Worm (Caenorhabditis elegans) whole organism, young adult: ENCODE measurements around the gene srw-57.
"Not testable (repeated sequence)": the region's sequence is repeated elsewhere in the genome, so short reads cannot be mapped to it uniquely, and the experiment has no call there.

Source experiments
- B0019.2 ChIP-seq: fragments of 200-800 bp; sonication (Bioruptor generic); conservative IDR thresholded peaks from 2 replicates; pipeline ENCODE4 v1.3.6; 2022; ENCODE audit warnings: missing genetic modification reagents, missing genetic modification characterization, missing compliant biosample characterization
- B0336.3 ChIP-seq: fragments of 200-800 bp; sonication (Bioruptor generic); IDR thresholded peaks from 2 replicates; pipeline ENCODE4 v1.3.6; 2022; ENCODE audit warnings: missing genetic modification characterization, missing compliant biosample characterization
- D2030.7 ChIP-seq: fragments of 200-800 bp; sonication (Bioruptor generic); IDR thresholded peaks from 2 replicates; pipeline ENCODE4 v1.3.6; 2022; ENCODE audit warnings: missing genetic modification reagents, missing genetic modification characterization, missing compliant biosample characterization
- F33H1.4 ChIP-seq: fragments of 200-800 bp; sonication (Bioruptor generic); IDR thresholded peaks from 2 replicates; pipeline ENCODE4 v1.3.6; 2022; ENCODE audit warnings: missing genetic modification reagents, missing genetic modification characterization, missing compliant biosample characterization
- F49E8.2 ChIP-seq: sonication (generic microtip); optimal IDR thresholded peaks from 3 replicates; lab custom pipeline; 2017; ENCODE audit warnings: missing genetic modification characterization, mild to moderate bottlenecking, missing compliant biosample characterization, antibody characterized with exemption, moderate library complexity; ENCODE audit not compliant: insufficient read depth
- F52B5.7 ChIP-seq: sonication (generic microtip); optimal IDR thresholded peaks from 2 replicates; lab custom pipeline; 2016; ENCODE audit warnings: mild to moderate bottlenecking, missing genetic modification characterization, missing compliant biosample characterization
- F55B11.4 ChIP-seq: sonication (generic microtip); optimal IDR thresholded peaks from 2 replicates; lab custom pipeline; 2016; ENCODE audit warnings: missing compliant biosample characterization, missing genetic modification characterization, borderline replicate concordance; ENCODE audit not compliant: insufficient read depth
- K11D2.4 ChIP-seq: fragments of 200-800 bp; sonication (Bioruptor generic); IDR thresholded peaks from 2 replicates; pipeline ENCODE4 v1.3.6; 2022; ENCODE audit warnings: missing genetic modification reagents, missing genetic modification characterization, missing compliant biosample characterization
- Y53G8AR.9 ChIP-seq: fragments of 200-800 bp; sonication (Bioruptor generic); conservative IDR thresholded peaks from 2 replicates; pipeline ENCODE4 v1.3.6; 2022; ENCODE audit warnings: missing genetic modification reagents, missing genetic modification characterization, missing compliant biosample characterization
- Y95B8A.8 ChIP-seq: fragments of 200-800 bp; sonication (Bioruptor generic); IDR thresholded peaks from 2 replicates; pipeline ENCODE4 v1.3.6; 2022; ENCODE audit warnings: missing genetic modification reagents, missing genetic modification characterization, missing compliant biosample characterization
- attf-5 ChIP-seq: fragments of 200-800 bp; sonication (Bioruptor generic); optimal IDR thresholded peaks from 2 replicates; lab custom pipeline; 2018; ENCODE audit warnings: mild to moderate bottlenecking, missing genetic modification characterization, missing compliant biosample characterization
- ccch-3 ChIP-seq: fragments of 200-800 bp; sonication (Bioruptor generic); optimal IDR thresholded peaks from 2 replicates; lab custom pipeline; 2018; ENCODE audit warnings: mild to moderate bottlenecking, missing genetic modification characterization, missing compliant biosample characterization
- ceh-100 ChIP-seq: fragments of 200-800 bp; sonication (Bioruptor generic); IDR thresholded peaks from 2 replicates; pipeline ENCODE4 v1.3.6; 2022; ENCODE audit warnings: missing genetic modification reagents, missing genetic modification characterization, missing compliant biosample characterization
- ceh-79 ChIP-seq: sonication (generic microtip); optimal IDR thresholded peaks from 2 replicates; lab custom pipeline; 2017; ENCODE audit warnings: mild to moderate bottlenecking, missing genetic modification characterization, missing compliant biosample characterization
- chd-7 ChIP-seq: sonication (generic microtip); optimal IDR thresholded peaks from 2 replicates; lab custom pipeline; 2016; ENCODE audit warnings: mild to moderate bottlenecking, missing genetic modification characterization, moderate library complexity, missing compliant biosample characterization
- die-1 ChIP-seq: sonication (generic microtip); optimal IDR thresholded peaks from 2 replicates; lab custom pipeline; 2016; ENCODE audit warnings: missing genotype, mild to moderate bottlenecking, missing genetic modification characterization, missing compliant biosample characterization
- dox-1 ChIP-seq: fragments of 200-800 bp; sonication (Bioruptor generic); IDR thresholded peaks from 2 replicates; pipeline ENCODE4 v1.3.6; 2022; ENCODE audit warnings: missing genetic modification reagents, missing genetic modification characterization, missing compliant biosample characterization
- dpff-1 ChIP-seq: sonication (generic microtip); optimal IDR thresholded peaks from 2 replicates; lab custom pipeline; 2017; ENCODE audit warnings: mild to moderate bottlenecking, missing genetic modification characterization, missing compliant biosample characterization
- efl-1 ChIP-seq: fragments of 150-350 bp; optimal IDR thresholded peaks from 2 replicates; lab custom pipeline; 2014; ENCODE audit warnings: missing biosample characterization, missing genetic modification reagents, missing genetic modification characterization
- egl-44 ChIP-seq: fragments of 200-800 bp; sonication (Bioruptor generic); IDR thresholded peaks from 2 replicates; pipeline ENCODE4 v1.3.6; 2022; ENCODE audit warnings: missing genetic modification reagents, missing genetic modification characterization, missing compliant biosample characterization
- hsf-1 ChIP-seq: fragments of 200-800 bp; sonication (Bioruptor generic); IDR thresholded peaks from 2 replicates; pipeline ENCODE4 v1.3.6; 2022; ENCODE audit warnings: missing genetic modification reagents, missing genetic modification characterization, missing compliant biosample characterization
- lin-40 ChIP-seq: sonication (generic microtip); optimal IDR thresholded peaks from 2 replicates; lab custom pipeline; 2016; ENCODE audit warnings: missing genetic modification characterization, mild to moderate bottlenecking, missing compliant biosample characterization, missing genotype, missing genetic modification reagents
- madf-8 ChIP-seq: fragments of 200-800 bp; sonication (Bioruptor generic); conservative IDR thresholded peaks from 2 replicates; pipeline ENCODE4 v1.3.6; 2022; ENCODE audit warnings: missing genetic modification reagents, missing genetic modification characterization, missing compliant biosample characterization
- mel-28 ChIP-seq: sonication (generic microtip); optimal IDR thresholded peaks from 2 replicates; lab custom pipeline; 2016; ENCODE audit warnings: borderline replicate concordance, mild to moderate bottlenecking, missing genetic modification characterization, missing compliant biosample characterization
- nfya-1 ChIP-seq: sonication (generic microtip); optimal IDR thresholded peaks from 2 replicates; lab custom pipeline; 2017; ENCODE audit warnings: antibody characterized with exemption, missing compliant biosample characterization, missing genetic modification characterization, borderline replicate concordance; ENCODE audit not compliant: insufficient read depth
- nhr-27 ChIP-seq: fragments of 200-800 bp; sonication (Bioruptor generic); optimal IDR thresholded peaks from 2 replicates; lab custom pipeline; 2018; ENCODE audit warnings: mild to moderate bottlenecking, missing genetic modification characterization, moderate library complexity, missing compliant biosample characterization
- nhr-90 ChIP-seq: sonication (generic microtip); optimal IDR thresholded peaks from 2 replicates; lab custom pipeline; 2016; ENCODE audit warnings: missing genotype, mild to moderate bottlenecking, missing genetic modification characterization, missing compliant biosample characterization
- pbrm-1 ChIP-seq: fragments of 200-800 bp; sonication (Bioruptor generic); IDR thresholded peaks from 2 replicates; pipeline ENCODE4 v1.3.6; 2022; ENCODE audit warnings: missing genetic modification reagents, missing genetic modification characterization, missing compliant biosample characterization
- sea-2 ChIP-seq: fragments of 200-800 bp; sonication (Bioruptor generic); IDR thresholded peaks from 2 replicates; pipeline ENCODE4 v1.3.6; 2022; ENCODE audit warnings: missing genetic modification characterization, missing compliant biosample characterization
- tbx-9 ChIP-seq: sonication (generic microtip); optimal IDR thresholded peaks from 2 replicates; lab custom pipeline; 2016; ENCODE audit warnings: borderline replicate concordance, missing genetic modification characterization, inconsistent platforms, missing compliant biosample characterization
- unc-130 ChIP-seq: sonication (generic microtip); optimal IDR thresholded peaks from 2 replicates; lab custom pipeline; 2016; ENCODE audit warnings: missing genetic modification reagents, missing genetic modification characterization, missing compliant biosample characterization
- zfh-2 ChIP-seq: fragments of 200-800 bp; sonication (Bioruptor generic); conservative IDR thresholded peaks from 2 replicates; pipeline ENCODE4 v1.3.6; 2022; ENCODE audit warnings: missing genetic modification reagents, missing genetic modification characterization, missing compliant biosample characterization
- ztf-18 ChIP-seq: sonication (generic microtip); optimal IDR thresholded peaks from 2 replicates; lab custom pipeline; 2016; ENCODE audit warnings: missing genotype, mild to moderate bottlenecking, missing genetic modification characterization, missing compliant biosample characterization
- ztf-22 ChIP-seq: fragments of 200-800 bp; sonication (Bioruptor generic); optimal IDR thresholded peaks from 2 replicates; lab custom pipeline; 2018; ENCODE audit warnings: mild to moderate bottlenecking, missing genetic modification characterization, moderate library complexity, missing compliant biosample characterization
- ztf-3 ChIP-seq: fragments of 200-800 bp; sonication (Bioruptor generic); optimal IDR thresholded peaks from 2 replicates; lab custom pipeline; 2018; ENCODE audit warnings: mild to moderate bottlenecking, missing genetic modification characterization, missing compliant biosample characterization

Gene srw-57

DNA sequence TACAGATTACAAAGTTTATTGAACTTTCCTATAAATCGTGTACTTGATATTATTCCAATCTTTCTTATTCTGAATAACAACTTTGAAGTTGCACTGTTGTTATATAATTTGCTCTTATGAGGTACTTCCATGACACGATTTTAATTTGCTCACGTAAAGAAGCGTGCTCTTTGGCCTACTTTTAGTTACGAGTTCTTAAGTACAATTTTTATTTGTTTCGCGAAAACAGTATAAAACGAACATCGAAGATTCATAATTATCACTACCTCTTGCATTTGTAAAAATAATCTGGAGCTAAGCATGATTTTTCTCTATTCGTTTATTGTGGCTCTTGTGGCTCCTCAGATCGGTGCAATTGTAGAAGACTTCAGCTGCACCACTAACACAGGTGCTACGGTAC lies 41.1 kb downstream of the srw-57 start, which contains the start of gene F35E8.7:
TSS of gene F35E8.7 (plus strand) at position 301 of the 400 bp plus-strand sequence.
- no peak for TF ChIP-seq ceh-79 (tag; lab: Kevin White, UChicago)
- TF ChIP-seq hsf-1 (GFP tag; lab: Robert Waterston, UW) = no peak
- no peak for TF ChIP-seq F33H1.4 (GFP tag; lab: Robert Waterston, UW)
- TF ChIP-seq B0019.2 (GFP tag; lab: Robert Waterston, UW) = no peak
- no peak for TF ChIP-seq dpff-1 (tag; lab: Kevin White, UChicago)
- no peak for TF ChIP-seq madf-8 (GFP tag; lab: Robert Waterston, UW)
- TF ChIP-seq nhr-27 = no peak
- no peak for TF ChIP-seq pbrm-1
- no peak for TF ChIP-seq nhr-90 (tag; lab: Kevin White, UChicago)
- no peak for TF ChIP-seq K11D2.4 (GFP tag; lab: Robert Waterston, UW)
- TF ChIP-seq ccch-3 (GFP tag; lab: Kevin White, UChicago) = no peak
- no peak for TF ChIP-seq mel-28 (tag; lab: Kevin White, UChicago)
- TF ChIP-seq dox-1 = no peak
- TF ChIP-seq ztf-22 (GFP tag; lab: Kevin White, UChicago) = no peak
- TF ChIP-seq nfya-1 (tag; lab: Kevin White, UChicago) = no peak
- no peak for TF ChIP-seq sea-2 (GFP tag; lab: Robert Waterston, UW)
- TF ChIP-seq ztf-18 (tag; lab: Kevin White, UChicago) = no peak

DNA sequence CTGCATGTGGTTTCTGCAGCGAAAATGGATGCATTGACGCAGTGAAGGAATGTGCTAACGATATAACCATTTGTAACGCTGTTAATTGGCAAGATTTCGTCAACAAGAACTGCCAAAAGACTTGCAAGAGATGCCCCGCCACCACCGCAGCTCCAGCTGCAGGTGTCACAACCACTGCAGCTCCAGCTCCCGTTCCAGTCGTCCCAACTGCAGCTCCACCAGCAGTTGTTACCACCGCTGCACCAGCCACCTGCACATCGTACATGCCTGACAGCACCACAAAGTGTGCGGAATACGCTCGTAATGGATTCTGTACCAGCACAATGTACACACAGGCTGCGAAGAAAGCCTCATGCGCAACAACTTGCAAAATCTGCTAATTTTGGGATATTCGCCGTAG lies 42.2 kb downstream of the srw-57 start:
- TF ChIP-seq unc-130 (no peak), tbx-9 (tag; lab: Kevin White, UChicago) (no peak), zfh-2 (GFP tag; lab: Robert Waterston, UW) (peak; percentile 73), K11D2.4 (GFP tag; lab: Robert Waterston, UW) (no peak), F52B5.7 (tag; lab: Kevin White, UChicago) (peak; percentile 17), hsf-1 (GFP tag; lab: Robert Waterston, UW) (no peak), Y95B8A.8 (GFP tag; lab: Robert Waterston, UW) (no peak)

DNA sequence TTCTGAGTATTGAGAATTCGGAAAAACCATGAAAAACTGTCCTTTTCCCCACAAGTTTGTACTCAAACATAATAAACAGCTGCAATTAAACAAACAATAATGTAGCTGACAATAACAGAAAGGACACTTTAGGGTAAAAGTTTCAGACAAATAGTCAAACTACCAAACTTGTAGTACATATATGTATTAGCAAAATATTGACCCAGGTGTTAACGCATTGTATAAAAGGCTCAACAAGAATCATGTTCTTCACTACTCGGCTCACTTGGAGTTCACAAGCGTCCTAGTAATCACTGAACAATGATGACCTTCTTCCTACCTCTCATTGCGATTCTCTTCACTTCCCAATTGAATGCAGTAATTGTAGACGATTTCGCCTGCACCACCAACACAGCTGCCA lies 43.0 kb downstream of the srw-57 start, which contains the start of gene F35E8.6:
TSS of gene F35E8.6 (plus strand) at position 301 of the 400 bp plus-strand sequence.
- TF ChIP-seq nhr-90 (tag; lab: Kevin White, UChicago) (no peak), efl-1 (GFP tag; lab: Kevin White, UChicago) (no peak), attf-5 (no peak), ceh-100 (no peak), B0336.3 (GFP tag; lab: Robert Waterston, UW) (no peak), pbrm-1 (no peak), F55B11.4 (tag; lab: Kevin White, UChicago) (no peak), die-1 (tag; lab: Kevin White, UChicago) (no peak), F49E8.2 (no peak), chd-7 (tag; lab: Kevin White, UChicago) (no peak), D2030.7 (GFP tag; lab: Robert Waterston, UW) (no peak), ztf-3 (no peak), lin-40 (no peak)

DNA sequence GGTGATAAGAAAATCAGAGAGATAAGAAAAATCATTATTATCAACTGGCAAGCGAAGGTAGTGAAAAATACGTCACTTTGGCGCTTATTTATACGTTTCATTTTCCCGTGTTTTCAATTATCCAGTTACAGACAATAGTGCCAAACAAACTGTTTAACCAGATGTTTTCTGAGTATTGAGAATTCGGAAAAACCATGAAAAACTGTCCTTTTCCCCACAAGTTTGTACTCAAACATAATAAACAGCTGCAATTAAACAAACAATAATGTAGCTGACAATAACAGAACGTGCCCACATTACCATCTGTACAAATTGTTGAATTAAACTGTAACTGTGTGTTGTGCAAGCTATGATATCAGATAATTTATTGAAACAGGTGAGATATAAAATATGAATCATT lies 49.3 kb downstream of the srw-57 start, which contains the start of the genes F35E8.1 and F35E8.2:
TSS of gene F35E8.1 (minus strand) at position 101 of the 400 bp plus-strand sequence.
TSS of gene F35E8.2 (plus strand) at position 132 of the 400 bp plus-strand sequence.
- not testable (repeated sequence) for TF ChIP-seq unc-130; egl-44 (GFP tag; lab: Robert Waterston, UW); Y53G8AR.9
